Worm (Caenorhabditis elegans): ENCODE results near the gene hacd-1.

The hacd-1 gene

DNA sequence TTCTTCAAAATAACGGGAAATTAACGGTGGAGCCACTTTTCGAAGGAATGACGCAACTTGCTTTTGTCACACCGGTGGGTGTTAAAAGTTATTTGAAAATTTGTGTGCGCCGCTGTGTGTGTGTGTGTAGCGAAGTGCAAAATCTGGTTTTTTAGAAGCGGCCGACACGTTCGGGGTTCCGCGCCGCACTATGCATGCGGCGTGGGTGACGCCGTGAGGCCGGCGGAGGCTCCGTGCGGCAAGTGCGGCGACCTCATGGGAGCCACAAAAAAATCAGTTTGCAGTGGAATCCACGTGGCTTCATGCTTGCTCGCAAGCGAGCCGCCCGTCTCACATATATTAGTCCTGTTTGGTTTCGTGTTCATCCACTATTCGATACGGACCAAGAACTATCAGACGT is 4.9 kb upstream of the hacd-1 start:
- TF ChIP-seq Y116A8C.19 (tag; optimal IDR thresholded peaks at IDR 0.05; ENCODE audit: borderline replicate concordance) (no peak), elt-3 (tag; optimal IDR thresholded peaks at IDR 0.05) (no peak), unc-62 (GFP tag; optimal IDR thresholded peaks at IDR 0.05) (no peak), snpc-4 (tag; optimal IDR thresholded peaks at IDR 0.05) (peak; percentile 55), nhr-11 (tag; optimal IDR thresholded peaks at IDR 0.05) (no peak)

DNA sequence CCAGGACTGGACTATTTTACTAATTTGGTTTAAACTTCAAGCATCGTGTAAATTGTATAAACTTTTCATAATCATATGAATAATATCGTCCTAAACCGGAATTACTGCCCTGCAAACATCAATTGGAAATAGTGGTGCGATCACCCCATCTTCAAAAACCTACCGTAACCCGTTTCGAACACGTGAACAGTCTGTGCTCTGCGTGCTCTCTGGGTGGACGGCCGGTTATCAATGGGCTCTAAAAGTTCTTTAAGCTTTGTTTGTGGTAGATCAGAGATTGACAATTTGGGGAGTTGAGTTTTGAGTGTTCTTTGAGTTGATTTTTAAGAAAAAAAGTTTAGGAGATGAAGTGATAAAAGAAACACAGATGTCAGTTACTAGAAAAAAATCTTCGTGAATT is 3.6 kb upstream of the hacd-1 start:
- TF ChIP-seq lin-35 (GFP tag; optimal IDR thresholded peaks at IDR 0.05) (peak in 1 of 2 experiments; percentile 16), nhr-90 (tag; optimal IDR thresholded peaks at IDR 0.05; ENCODE audit: poor library complexity) (no peak), zip-4 (GFP tag; optimal IDR thresholded peaks at IDR 0.05) (no peak), efl-1 (optimal IDR thresholded peaks at IDR 0.05) (no peak), efl-1 (GFP tag; optimal IDR thresholded peaks at IDR 0.05 in 1 of 2) (peak in 1 of 2 experiments; percentile 81), lsy-2 (tag; optimal IDR thresholded peaks at IDR 0.05) (peak in 1 of 2 experiments; percentile 54), mef-2 (tag; optimal IDR thresholded peaks at IDR 0.05) (no peak), efl-3 (GFP tag; optimal IDR thresholded peaks at IDR 0.05) (no peak)

DNA sequence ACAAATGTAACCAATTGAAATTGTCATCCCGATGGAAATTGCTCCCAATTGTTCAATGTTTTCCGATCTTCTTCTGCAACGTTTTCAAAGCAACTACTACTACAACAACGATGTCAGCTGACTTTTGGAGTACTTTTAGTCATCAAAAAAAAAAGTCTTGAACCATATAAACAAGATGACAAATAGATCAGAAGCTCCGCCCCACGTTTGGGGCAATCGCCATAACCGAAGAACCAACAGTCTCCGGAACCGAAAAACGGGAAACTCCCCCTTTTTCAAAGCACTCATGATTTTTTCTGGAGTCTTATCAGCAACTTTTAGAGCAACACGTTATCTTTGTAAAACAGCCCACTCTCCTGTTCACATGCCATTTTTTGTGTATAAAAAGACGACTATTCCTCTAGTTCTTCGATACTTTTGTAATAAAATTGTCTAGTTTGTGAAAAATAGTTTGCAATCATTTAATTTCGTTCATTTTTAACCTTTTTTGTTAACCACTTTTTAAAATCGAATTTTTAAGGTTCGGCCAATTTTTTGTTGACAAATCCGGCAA is 719 bp upstream of the hacd-1 start:
- TF ChIP-seq efl-1 (optimal IDR thresholded peaks at IDR 0.05) = no peak
- TF ChIP-seq efl-1 (GFP tag; optimal IDR thresholded peaks at IDR 0.05 in 1 of 2) = peak in 1 of 2 experiments; percentile 91
- TF ChIP-seq nhr-76 (tag; optimal IDR thresholded peaks at IDR 0.05) = no peak
- peak; percentile 79 for TF ChIP-seq elt-2 (tag; optimal IDR thresholded peaks at IDR 0.05)
- TF ChIP-seq nhr-20 (tag; optimal IDR thresholded peaks at IDR 0.05) = peak; percentile 18
- peak in 1 of 2 experiments; percentile 12 for TF ChIP-seq lin-35 (GFP tag; optimal IDR thresholded peaks at IDR 0.05)
- TF ChIP-seq nhr-77 (tag; optimal IDR thresholded peaks at IDR 0.05) = no peak
- TF ChIP-seq zag-1 (tag; optimal IDR thresholded peaks at IDR 0.05) = no peak
- peak; percentile 44 for TF ChIP-seq jun-1 (tag; optimal IDR thresholded peaks at IDR 0.05)

DNA sequence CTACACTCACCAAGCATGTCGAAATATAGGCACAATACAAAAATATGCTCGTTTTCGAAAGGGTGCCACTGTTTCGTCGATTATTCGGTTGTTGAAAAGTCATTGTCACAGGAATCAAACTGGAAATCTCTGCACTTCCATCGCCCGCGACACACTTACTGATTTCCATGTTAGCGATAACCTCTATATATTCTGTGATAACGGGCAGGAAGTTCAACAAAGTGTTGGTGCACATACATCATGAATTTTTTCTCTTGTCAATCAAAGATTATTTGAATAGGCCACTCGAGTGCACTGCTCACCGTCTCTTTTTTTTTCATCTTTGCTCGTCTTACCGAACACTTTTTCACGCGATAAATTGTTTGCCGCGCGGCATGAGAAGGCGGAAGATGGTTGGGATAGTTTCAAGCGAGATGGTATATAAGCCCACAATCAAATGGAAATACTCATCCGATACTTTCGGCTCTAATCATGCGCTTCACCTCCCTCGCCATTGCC is 4.4 kb downstream of the hacd-1 start, which contains the start of the genes fpn-1.2 and pqn-54:
TSS of gene fpn-1.2 (minus strand) at position 157 of the 498 bp plus-strand sequence.
TSS of gene pqn-54 (plus strand) at position 448 of the 498 bp plus-strand sequence.
- TF ChIP-seq fkh-4 (tag; optimal IDR thresholded peaks at IDR 0.05; ENCODE audit: borderline replicate concordance) = no peak
- TF ChIP-seq elt-2 (tag; optimal IDR thresholded peaks at IDR 0.05) = peak; percentile 10

DNA sequence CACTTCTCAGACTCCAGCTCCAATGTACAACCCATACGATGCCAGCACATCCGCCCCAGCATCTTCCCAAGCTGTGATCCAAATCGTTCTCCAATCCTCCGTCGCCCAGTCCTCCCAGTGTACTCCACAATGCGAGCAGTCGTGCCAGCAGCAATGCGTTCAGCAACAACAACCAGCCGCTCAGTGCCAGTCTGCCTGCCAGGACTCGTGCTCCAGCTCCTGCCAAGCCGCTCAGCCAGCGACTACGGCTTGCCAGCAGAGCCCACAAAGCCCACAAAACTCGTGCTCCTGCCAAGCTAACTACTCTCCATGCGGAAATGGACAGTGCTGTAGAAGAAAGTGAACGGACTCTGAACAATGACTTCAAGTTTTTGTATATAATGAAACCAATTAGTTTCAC is 5.8 kb downstream of the hacd-1 start:
- TF ChIP-seq C04F5.9 (tag; optimal IDR thresholded peaks at IDR 0.05) (no peak), nhr-28 (tag; optimal IDR thresholded peaks at IDR 0.05) (no peak), C34B4.2 (tag; optimal IDR thresholded peaks at IDR 0.05) (no peak), efl-1 (optimal IDR thresholded peaks at IDR 0.05) (no peak), efl-1 (GFP tag; optimal IDR thresholded peaks at IDR 0.05 in 1 of 2) (peak in 1 of 2 experiments; percentile 40), unc-130 (tag; optimal IDR thresholded peaks at IDR 0.05) (no peak), fkh-10 (GFP tag; optimal IDR thresholded peaks at IDR 0.05) (no peak)

DNA sequence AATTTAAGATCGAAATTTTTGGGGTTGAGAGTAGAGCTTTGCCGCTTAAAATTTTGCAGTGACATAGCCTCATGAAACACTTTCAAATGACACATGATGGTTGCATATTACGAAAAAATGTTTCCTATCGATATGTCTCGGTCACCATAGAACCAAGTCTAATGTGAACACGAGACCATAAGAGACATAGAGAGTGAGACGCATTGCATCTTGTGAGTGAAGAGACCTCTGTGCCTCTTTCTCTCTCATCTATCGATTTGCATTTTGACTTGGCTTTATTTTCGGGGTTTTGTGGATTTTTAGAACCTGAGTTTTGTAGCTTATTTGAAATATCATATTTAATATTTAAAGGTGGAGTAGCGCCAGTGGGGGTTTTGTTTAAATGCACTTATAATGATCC is 6.8 kb downstream of the hacd-1 start:
- TF ChIP-seq ces-1 (GFP tag; optimal IDR thresholded peaks at IDR 0.05) (no peak), lin-39 (tag; optimal IDR thresholded peaks at IDR 0.05) (no peak), nhr-47 (tag; optimal IDR thresholded peaks at IDR 0.05) (peak; percentile 8), unc-86 (tag; optimal IDR thresholded peaks at IDR 0.05) (no peak), C16A3.4 (tag; optimal IDR thresholded peaks at IDR 0.05) (peak; percentile 10), snu-23 (GFP tag; optimal IDR thresholded peaks at IDR 0.05) (peak; percentile 26), fkh-8 (tag; optimal IDR thresholded peaks at IDR 0.05) (peak; percentile 55), lin-35 (GFP tag; optimal IDR thresholded peaks at IDR 0.05) (peak; percentile 11 to 62), dpl-1 (GFP tag; optimal IDR thresholded peaks at IDR 0.05) (peak in 1 of 3 experiments; percentile 30), skn-1 (tag; optimal IDR thresholded peaks at IDR 0.05) (no peak), lsy-2 (tag; optimal IDR thresholded peaks at IDR 0.05) (peak in 1 of 2 experiments; percentile 3), ceh-82 (tag; optimal IDR thresholded peaks at IDR 0.05) (peak in 2 of 3 experiments; percentile 6 to 15), nhr-20 (tag; optimal IDR thresholded peaks at IDR 0.05) (peak; percentile 21), efl-1 (optimal IDR thresholded peaks at IDR 0.05) (peak; percentile 8 to 17), efl-1 (GFP tag; optimal IDR thresholded peaks at IDR 0.05 in 1 of 2) (peak in 1 of 2 experiments; percentile 71), mdl-1 (tag; optimal IDR thresholded peaks at IDR 0.05) (peak in 1 of 2 experiments; percentile 11), nhr-71 (tag; optimal IDR thresholded peaks at IDR 0.05) (peak; percentile 43)
